Worm (Caenorhabditis elegans) whole organism, mixed stage, embryonic: Measurements from ENCODE around the gene tnt-2.

Experiments
- bed-3 ChIP-seq: fragments of 200-800 bp; sonication (Bioruptor generic); optimal IDR thresholded peaks from 3 replicates; lab custom pipeline; 2018; ENCODE audit warnings: mild to moderate bottlenecking, missing genetic modification characterization, moderate library complexity, missing compliant biosample characterization
- ces-1 ChIP-seq: fragments of 150-350 bp; optimal IDR thresholded peaks from 2 replicates; lab custom pipeline; 2014; ENCODE audit warnings: missing biosample characterization, missing genetic modification reagents, missing genetic modification characterization
- cnd-1 ChIP-seq: fragments of 200-800 bp; sonication (Bioruptor generic); optimal IDR thresholded peaks from 2 replicates; lab custom pipeline; 2018; ENCODE audit warnings: mild to moderate bottlenecking, missing genetic modification characterization, missing compliant biosample characterization
- elt-1 ChIP-seq: sonication (generic microtip); optimal IDR thresholded peaks from 2 replicates; lab custom pipeline; 2017; ENCODE audit warnings: missing genetic modification characterization, mild to moderate bottlenecking, missing compliant biosample characterization, antibody characterized with exemption, moderate library complexity, borderline replicate concordance; ENCODE audit not compliant: insufficient read depth
- elt-3 ChIP-seq: fragments of 150-350 bp; optimal IDR thresholded peaks from 2 replicates; lab custom pipeline; 2014; ENCODE audit warnings: missing biosample characterization, missing genetic modification characterization
- ham-2 ChIP-seq: fragments of 200-800 bp; sonication (Bioruptor generic); optimal IDR thresholded peaks from 2 replicates; lab custom pipeline; 2018; ENCODE audit warnings: mild to moderate bottlenecking, missing genetic modification characterization, missing compliant biosample characterization
- lin-13 ChIP-seq: fragments of 150-350 bp; optimal IDR thresholded peaks from 2 replicates; lab custom pipeline; 2014; ENCODE audit warnings: missing biosample characterization, missing genetic modification characterization
- mab-5 ChIP-seq: fragments of 150-350 bp; optimal IDR thresholded peaks from 2 replicates; lab custom pipeline; 2014; ENCODE audit warnings: missing biosample characterization, missing genetic modification characterization
- nhr-12 ChIP-seq: fragments of 150-350 bp; optimal IDR thresholded peaks from 2 replicates; lab custom pipeline; 2014; ENCODE audit warnings: missing biosample characterization, missing genetic modification characterization
- nhr-76 ChIP-seq: sonication (generic microtip); optimal IDR thresholded peaks from 2 replicates; lab custom pipeline; 2017; ENCODE audit warnings: missing biosample characterization, missing genetic modification characterization
- pha-4 ChIP-seq: fragments of 150-350 bp; optimal IDR thresholded peaks from 2 replicates; lab custom pipeline; 2018; ENCODE audit warnings: missing biosample characterization, missing genetic modification reagents, missing genetic modification characterization
- snpc-4 ChIP-seq: fragments of 150-350 bp; optimal IDR thresholded peaks from 2 replicates; lab custom pipeline; 2014; ENCODE audit warnings: missing biosample characterization, missing genetic modification characterization
- sptf-1 ChIP-seq: sonication (generic microtip); optimal IDR thresholded peaks from 2 replicates; lab custom pipeline; 2017; ENCODE audit warnings: mild to moderate bottlenecking, missing genetic modification characterization, moderate library complexity, missing compliant biosample characterization
- unc-62 ChIP-seq: fragments of 150-350 bp; optimal IDR thresholded peaks from 2 replicates; lab custom pipeline; 2014; ENCODE audit warnings: missing biosample characterization, missing genetic modification reagents, missing genetic modification characterization

DNA sequence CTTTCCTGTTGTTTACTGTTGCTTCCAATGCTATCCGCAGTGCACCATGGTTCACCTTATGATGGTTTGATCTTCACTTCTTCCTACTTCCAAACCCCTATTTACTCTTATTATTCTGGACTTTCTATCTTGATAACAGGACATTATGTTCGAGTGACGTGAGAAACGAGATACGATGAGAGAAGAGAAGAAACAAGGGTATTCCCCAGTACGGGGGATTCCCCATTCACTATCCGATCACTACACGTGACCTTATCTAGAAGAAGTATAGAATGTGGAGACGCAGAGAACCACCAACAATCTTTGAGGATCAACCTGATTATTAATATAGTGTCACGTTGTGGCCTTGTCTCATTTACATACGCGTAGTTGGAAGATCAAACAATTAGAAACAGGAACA, 29.2 kb upstream of the tnt-2 start:
- TF ChIP-seq nhr-12 (tag; lab: Kevin White, UChicago) (no peak), cnd-1 (no peak), unc-62 (GFP tag; lab: Kevin White, UChicago) (peak; percentile 47), ham-2 (no peak), pha-4 (tag; lab: Kevin White, UChicago) (no peak), elt-3 (tag; lab: Kevin White, UChicago) (peak; percentile 44), snpc-4 (no peak), bed-3 (GFP tag; lab: Kevin White, UChicago) (no peak), ces-1 (GFP tag; lab: Kevin White, UChicago) (no peak), lin-13 (tag; lab: Kevin White, UChicago) (no peak), nhr-76 (no peak), mab-5 (tag; lab: Kevin White, UChicago) (no peak), elt-1 (tag; lab: Kevin White, UChicago) (peak; percentile 78), sptf-1 (tag; lab: Kevin White, UChicago) (no peak)
